Fruit fly (Drosophila melanogaster) S2 (cell line): ENCODE measurements around the gene CG32633.

Experiments used
- CG8478 ChIP-seq: fragments of >200 bp; optimal IDR thresholded peaks from 2 replicates; lab custom pipeline; 2018
- CTCF ChIP-seq, 2 experiments: fragments of >200 bp; optimal IDR thresholded peaks; 2 replicates each; lab custom pipeline; 2018

DNA sequence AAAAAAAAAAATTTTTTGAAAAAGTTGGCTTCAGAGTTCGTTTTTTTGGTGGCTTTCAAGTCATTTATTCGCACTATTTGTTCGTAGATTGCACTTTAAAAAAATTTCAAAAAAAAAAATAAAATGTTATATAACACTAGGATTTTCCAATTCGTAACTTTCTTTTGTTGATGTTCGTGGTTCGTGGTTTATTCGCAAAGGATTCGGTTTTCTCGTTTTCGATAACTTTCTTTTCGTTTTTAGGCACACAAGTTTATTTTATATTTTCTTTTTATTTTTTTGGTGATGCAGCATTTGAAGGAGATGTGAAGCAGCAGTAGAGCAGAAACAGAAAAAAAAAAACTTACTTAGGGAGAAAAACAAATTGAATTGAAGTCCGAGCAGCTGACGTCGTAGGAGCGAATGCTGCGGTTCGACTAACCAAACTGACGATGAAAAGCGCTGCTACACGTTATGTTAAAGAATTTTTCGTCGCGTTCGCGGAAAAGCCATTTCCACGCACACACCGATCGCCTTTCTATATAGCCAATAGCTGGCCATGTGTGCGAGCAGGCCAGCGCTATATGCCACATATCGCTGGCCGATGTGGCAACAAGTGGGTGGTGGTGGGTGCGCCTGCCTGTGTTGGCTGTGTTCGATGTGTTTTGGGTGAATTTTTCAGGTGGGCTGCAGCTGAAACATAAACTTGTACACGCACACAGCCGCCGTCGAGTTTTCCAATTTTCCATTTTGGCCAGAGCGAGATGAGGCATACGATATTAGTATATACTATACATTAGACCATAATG lies 40.8 kb downstream of the CG32633 start, which contains the start of gene up:
- TF ChIP-seq CTCF (optimal IDR thresholded peaks at IDR 0.05; lab: Kevin White, UChicago), result no peak
- no peak for TF ChIP-seq CG8478 (lab: Kevin White, UChicago)
